Worm (Caenorhabditis elegans): ENCODE measurements around the gene srlf-32.

- TF ChIP-seq dao-5 (tag; optimal IDR thresholded peaks at IDR 0.05) (no peak), W03F9.2 (tag; optimal IDR thresholded peaks at IDR 0.05) (no peak), him-1 (tag; optimal IDR thresholded peaks at IDR 0.05) (no peak)
These were observed 11.3 kb downstream of the srlf-32 start, which contains the start of gene slc-5A12 for ce11 chrIV:11937087-11937486.

Measured in whole organism, L4/young adult.